Worm (Caenorhabditis elegans) whole organism, L3 larva: Measurements from ENCODE around the gene C29F9.6.
A peak's percentile ranks its signal among the peaks of the same experiment; 100 is the strongest.

ENCODE experiments used
- ZK546.5 ChIP-seq: sonication (generic microtip); optimal IDR thresholded peaks from 2 replicates; lab custom pipeline; 2017; ENCODE audit warnings: missing biosample characterization, missing genetic modification characterization
- ama-1 ChIP-seq: fragments of 150-350 bp; optimal IDR thresholded peaks from 2 replicates; lab custom pipeline; 2018
- elt-1 ChIP-seq: fragments of 150-350 bp; optimal IDR thresholded peaks from 2 replicates; lab custom pipeline; 2014; ENCODE audit warnings: missing biosample characterization, missing genetic modification characterization
- fos-1 ChIP-seq: fragments of 150-350 bp; optimal IDR thresholded peaks from 2 replicates; lab custom pipeline; 2014; ENCODE audit warnings: missing biosample characterization, missing genetic modification characterization
- mml-1 ChIP-seq: fragments of 150-350 bp; sonication (generic microtip); optimal IDR thresholded peaks from 3 replicates; lab custom pipeline; 2014; ENCODE audit warnings: missing biosample characterization, missing genetic modification characterization
- nhr-11 ChIP-seq: fragments of 150-350 bp; optimal IDR thresholded peaks from 2 replicates; lab custom pipeline; 2014; ENCODE audit warnings: missing biosample characterization, missing genetic modification characterization
- nhr-23 ChIP-seq: fragments of 150-350 bp; optimal IDR thresholded peaks from 2 replicates; lab custom pipeline; 2014; ENCODE audit warnings: missing biosample characterization, missing genetic modification reagents, missing genetic modification characterization
- nhr-28 ChIP-seq: fragments of 150-350 bp; optimal IDR thresholded peaks from 2 replicates; lab custom pipeline; 2014; ENCODE audit warnings: missing biosample characterization, missing genetic modification characterization
- pha-4 ChIP-seq: fragments of 150-350 bp; optimal IDR thresholded peaks from 2 replicates; lab custom pipeline; 2014; ENCODE audit warnings: missing biosample characterization, missing genetic modification reagents, missing genetic modification characterization
- sea-2 ChIP-seq: fragments of 150-350 bp; sonication (generic microtip); optimal IDR thresholded peaks from 4 replicates; lab custom pipeline; 2014; ENCODE audit warnings: missing biosample characterization, missing genetic modification reagents, missing genetic modification characterization
- zag-1 ChIP-seq: fragments of 150-350 bp; optimal IDR thresholded peaks from 2 replicates; lab custom pipeline; 2014; ENCODE audit warnings: missing biosample characterization, missing genetic modification characterization
- ztf-4 ChIP-seq: fragments of 150-350 bp; optimal IDR thresholded peaks from 2 replicates; lab custom pipeline; 2014; ENCODE audit warnings: missing biosample characterization, missing genetic modification characterization

ce11 chrIII:86316-86715 lies 28.4 kb upstream of the C29F9.6 start, which contains the start of gene attf-3:
- TF ChIP-seq ztf-4 (no peak), pha-4 (peak; percentile 82), ama-1 (lab: Kevin White, UChicago) (no peak), nhr-23 (tag; lab: Kevin White, UChicago) (peak; percentile 66), nhr-28 (tag; lab: Kevin White, UChicago) (no peak), nhr-11 (tag; lab: Kevin White, UChicago) (no peak), fos-1 (tag; lab: Kevin White, UChicago) (no peak), ZK546.5 (tag; lab: Kevin White, UChicago) (no peak), mml-1 (tag; lab: Kevin White, UChicago) (no peak), sea-2 (no peak), elt-1 (tag; lab: Kevin White, UChicago) (no peak), zag-1 (tag; lab: Kevin White, UChicago) (no peak)
